Fruit fly (Drosophila melanogaster) whole organism, embryonic: Measurements from ENCODE around the gene CG44040.

Source experiments
- Asciz ChIP-seq: fragments of 200-800 bp; sonication (Bioruptor generic); optimal IDR thresholded peaks from 2 replicates; lab custom pipeline; 2017; ENCODE audit warnings: missing biosample characterization, mild to moderate bottlenecking, missing genetic modification characterization, missing genetic modification reagents
- B-H1 ChIP-seq: fragments of 200-800 bp; sonication (Bioruptor generic); IDR thresholded peaks from 3 replicates; pipeline ENCODE4 v1.3.6; 2022; ENCODE audit warnings: missing biosample characterization, missing genetic modification characterization
- BEAF-32 ChIP-seq: fragments of 200-800 bp; sonication (Bioruptor generic); optimal IDR thresholded peaks from 3 replicates; lab custom pipeline; 2017; ENCODE audit warnings: missing biosample characterization, missing genetic modification characterization, mild to moderate bottlenecking, moderate library complexity, missing genetic modification reagents
- CG10209 ChIP-seq: fragments of 200-800 bp; sonication (Bioruptor generic); optimal IDR thresholded peaks from 3 replicates; lab custom pipeline; 2017; ENCODE audit warnings: missing biosample characterization, mild to moderate bottlenecking, missing genetic modification characterization, missing genetic modification reagents
- CG1024 ChIP-seq: fragments of 200-800 bp; sonication (Bioruptor generic); IDR thresholded peaks from 2 replicates; pipeline ENCODE4 v1.3.6; 2022; ENCODE audit warnings: missing biosample characterization, missing genetic modification characterization
- CG10321 ChIP-seq: fragments of 200-800 bp; sonication (Bioruptor generic); IDR thresholded peaks from 2 replicates; pipeline ENCODE4 v1.3.6; 2022; ENCODE audit warnings: missing biosample characterization, missing genetic modification characterization
- CG11085 ChIP-seq: fragments of 200-800 bp; sonication (Bioruptor generic); IDR thresholded peaks from 2 replicates; pipeline ENCODE4 v1.3.6; 2022; ENCODE audit warnings: missing biosample characterization, missing genetic modification characterization
- CG11093 ChIP-seq: fragments of 200-800 bp; sonication (Bioruptor generic); IDR thresholded peaks from 3 replicates; pipeline ENCODE4 v1.3.6; 2022; ENCODE audit warnings: missing biosample characterization, missing genetic modification characterization
- CG11456 ChIP-seq: fragments of 200-800 bp; sonication (Bioruptor generic); IDR thresholded peaks from 3 replicates; pipeline ENCODE4 v1.3.6; 2022; ENCODE audit warnings: missing biosample characterization, missing genetic modification characterization
- CG11504 ChIP-seq: fragments of 200-800 bp; sonication (Bioruptor generic); optimal IDR thresholded peaks from 3 replicates; lab custom pipeline; 2019; ENCODE audit warnings: missing biosample characterization, mild to moderate bottlenecking, missing genetic modification characterization, moderate library complexity
- CG11560 ChIP-seq: fragments of 200-800 bp; sonication (Bioruptor generic); IDR thresholded peaks from 3 replicates; pipeline ENCODE4 v1.3.6; 2022; ENCODE audit warnings: missing biosample characterization, missing genetic modification characterization
- CG12219 ChIP-seq: fragments of 200-800 bp; sonication (Bioruptor generic); optimal IDR thresholded peaks from 3 replicates; lab custom pipeline; 2018; ENCODE audit warnings: missing biosample characterization, mild to moderate bottlenecking, missing genetic modification characterization
- CG12391 ChIP-seq: fragments of 200-800 bp; sonication (Bioruptor generic); optimal IDR thresholded peaks from 3 replicates; lab custom pipeline; 2018; ENCODE audit warnings: missing biosample characterization, mild to moderate bottlenecking, missing genetic modification characterization, moderate library complexity
- CG13123 ChIP-seq: fragments of 200-800 bp; sonication (Bioruptor generic); optimal IDR thresholded peaks from 2 replicates; lab custom pipeline; 2016; ENCODE audit warnings: missing biosample characterization, missing genetic modification characterization
- CG1529 ChIP-seq: fragments of 200-800 bp; sonication (Bioruptor generic); optimal IDR thresholded peaks from 3 replicates; lab custom pipeline; 2018; ENCODE audit warnings: missing biosample characterization, missing genetic modification characterization
- CG15479 ChIP-seq: fragments of 200-800 bp; sonication (Bioruptor generic); optimal IDR thresholded peaks from 3 replicates; lab custom pipeline; 2019; ENCODE audit warnings: missing biosample characterization, mild to moderate bottlenecking, missing genetic modification characterization, moderate library complexity
- CG1647 ChIP-seq: fragments of 200-800 bp; sonication (Bioruptor generic); optimal IDR thresholded peaks from 3 replicates; lab custom pipeline; 2016; ENCODE audit warnings: missing biosample characterization, missing genetic modification characterization
- CG17829 ChIP-seq: fragments of 200-800 bp; optimal IDR thresholded peaks from 2 replicates; lab custom pipeline; 2019; ENCODE audit warnings: missing biosample characterization, mild to moderate bottlenecking, missing genetic modification characterization, moderate library complexity
- CG33213 ChIP-seq: fragments of 200-800 bp; sonication (Bioruptor generic); optimal IDR thresholded peaks from 3 replicates; lab custom pipeline; 2016; ENCODE audit warnings: missing biosample characterization, missing genetic modification characterization
- CG4404 ChIP-seq: fragments of 200-800 bp; sonication (Bioruptor generic); IDR thresholded peaks from 2 replicates; pipeline ENCODE4 v1.3.6; 2022; ENCODE audit warnings: missing biosample characterization, missing genetic modification characterization
- CG4820 ChIP-seq: fragments of 200-800 bp; sonication (Bioruptor generic); optimal IDR thresholded peaks from 3 replicates; lab custom pipeline; 2016; ENCODE audit warnings: missing biosample characterization, missing genetic modification characterization
- CG6683 ChIP-seq: fragments of 200-800 bp; sonication (Bioruptor generic); optimal IDR thresholded peaks from 2 replicates; lab custom pipeline; 2017; ENCODE audit warnings: missing biosample characterization, mild to moderate bottlenecking, missing genetic modification characterization, missing genetic modification reagents
- CG7745 ChIP-seq: fragments of 200-800 bp; sonication (Bioruptor generic); optimal IDR thresholded peaks from 2 replicates; lab custom pipeline; 2018; ENCODE audit warnings: missing biosample characterization, mild to moderate bottlenecking, missing genetic modification characterization, moderate library complexity
- CG7839 ChIP-seq: fragments of 200-800 bp; sonication (Bioruptor generic); optimal IDR thresholded peaks from 3 replicates; lab custom pipeline; 2018; ENCODE audit warnings: missing biosample characterization, mild to moderate bottlenecking, missing genetic modification characterization, moderate library complexity
- CG8290 ChIP-seq, 3 experiments: fragments of 200-800 bp; sonication (Bioruptor generic); optimal IDR thresholded peaks; 2 replicates each; lab custom pipeline; 2016 to 2019; ENCODE audit warnings: missing biosample characterization in 3 of 3, missing genetic modification characterization in 3 of 3, mild to moderate bottlenecking in 2 of 3, moderate library complexity in 1 of 3
- CG9215 ChIP-seq: fragments of 200-800 bp; sonication (Bioruptor generic); IDR thresholded peaks from 2 replicates; pipeline ENCODE4 v1.3.6; 2022; ENCODE audit warnings: missing biosample characterization, missing genetic modification characterization
- CG9609 ChIP-seq: fragments of 200-800 bp; sonication (Bioruptor generic); optimal IDR thresholded peaks from 3 replicates; lab custom pipeline; 2016; ENCODE audit warnings: missing biosample characterization, missing genetic modification characterization
- Chrac-16 ChIP-seq: fragments of 200-800 bp; sonication (Bioruptor generic); optimal IDR thresholded peaks from 3 replicates; lab custom pipeline; 2016; ENCODE audit warnings: missing biosample characterization, missing genetic modification characterization
- Doc3 ChIP-seq: fragments of 200-800 bp; sonication (Bioruptor generic); IDR thresholded peaks from 3 replicates; pipeline ENCODE4 v1.3.6; 2022; ENCODE audit warnings: missing biosample characterization, missing genetic modification characterization; ENCODE audit not compliant: partially characterized antibody
- ERR ChIP-seq: fragments of 200-800 bp; sonication (Bioruptor generic); optimal IDR thresholded peaks from 2 replicates; lab custom pipeline; 2016; ENCODE audit warnings: missing biosample characterization, missing genetic modification characterization
- Eip74EF ChIP-seq, 2 experiments: fragments of 200-800 bp in 1 of 2; fragments of >200 bp in 1 of 2; sonication (Bioruptor generic) in 1 of 2; optimal IDR thresholded peaks; 2 replicates each; lab custom pipeline; 2017 to 2019; ENCODE audit warnings: missing biosample characterization in 2 of 2, missing genetic modification characterization in 2 of 2, mild to moderate bottlenecking in 1 of 2, moderate library complexity in 1 of 2
- Elba2 ChIP-seq: fragments of 200-800 bp; sonication (Bioruptor generic); optimal IDR thresholded peaks from 3 replicates; lab custom pipeline; 2016; ENCODE audit warnings: missing biosample characterization, missing genetic modification characterization
- Fer2 ChIP-seq: fragments of 200-800 bp; sonication (Bioruptor generic); optimal IDR thresholded peaks from 2 replicates; lab custom pipeline; 2018; ENCODE audit warnings: missing biosample characterization, mild to moderate bottlenecking, missing genetic modification characterization, moderate library complexity
- Fer3 ChIP-seq: fragments of 200-800 bp; sonication (Bioruptor generic); optimal IDR thresholded peaks from 2 replicates; lab custom pipeline; 2018; ENCODE audit warnings: missing biosample characterization, mild to moderate bottlenecking, missing genetic modification characterization, moderate library complexity
- HHEX ChIP-seq: fragments of 200-800 bp; sonication (Bioruptor generic); optimal IDR thresholded peaks from 3 replicates; lab custom pipeline; 2017; ENCODE audit warnings: missing biosample characterization, mild to moderate bottlenecking, missing genetic modification characterization, missing genetic modification reagents
- Lim3 ChIP-seq: fragments of 200-800 bp; sonication (Bioruptor generic); IDR thresholded peaks from 2 replicates; pipeline ENCODE4 v1.3.6; 2022; ENCODE audit warnings: missing biosample characterization, missing genetic modification characterization
- Med ChIP-seq: fragments of 200-800 bp; sonication (Bioruptor generic); peaks from one replicate; lab custom pipeline; 2016; ENCODE audit warnings: missing biosample characterization, missing genetic modification characterization, mild to moderate bottlenecking, inconsistent platforms, moderate library complexity
- Scr ChIP-seq: fragments of 200-800 bp; sonication (Bioruptor generic); IDR thresholded peaks from 2 replicates; pipeline ENCODE4 v1.3.6; 2022; ENCODE audit warnings: missing biosample characterization, missing genetic modification characterization; ENCODE audit not compliant: partially characterized antibody
- Taf1 ChIP-seq: fragments of 200-800 bp; sonication (Bioruptor generic); IDR thresholded peaks from 2 replicates; pipeline ENCODE4 v1.3.6; 2022; ENCODE audit warnings: missing biosample characterization, missing genetic modification characterization
- ase ChIP-seq: fragments of 200-800 bp; sonication (Bioruptor generic); IDR thresholded peaks from 3 replicates; pipeline ENCODE4 v1.3.6; 2022; ENCODE audit warnings: missing biosample characterization, missing genetic modification characterization
- bcd ChIP-seq: fragments of 200-800 bp; sonication (Bioruptor generic); optimal IDR thresholded peaks from 2 replicates; lab custom pipeline; 2017; ENCODE audit warnings: missing biosample characterization, mild to moderate bottlenecking, missing genetic modification characterization
- dan ChIP-seq: fragments of 200-800 bp; sonication (Bioruptor generic); IDR thresholded peaks from 2 replicates; pipeline ENCODE4 v1.3.6; 2022; ENCODE audit warnings: missing biosample characterization, missing genetic modification characterization
- gcm ChIP-seq: fragments of 200-800 bp; sonication (Bioruptor generic); optimal IDR thresholded peaks from 2 replicates; lab custom pipeline; 2019; ENCODE audit warnings: missing biosample characterization, mild to moderate bottlenecking, missing genetic modification characterization, moderate library complexity
- gt ChIP-seq: fragments of 200-800 bp; sonication (Bioruptor generic); IDR thresholded peaks from 2 replicates; pipeline ENCODE4 v1.3.6; 2022; ENCODE audit warnings: missing biosample characterization, missing genetic modification characterization
- insv ChIP-seq, 2 experiments: fragments of 200-800 bp; sonication (Bioruptor generic); optimal IDR thresholded peaks; 3 replicates each; lab custom pipeline; 2016 to 2018; ENCODE audit warnings: missing biosample characterization in 2 of 2, missing genetic modification characterization in 2 of 2
- nau ChIP-seq: fragments of 200-800 bp; sonication (Bioruptor generic); optimal IDR thresholded peaks from 3 replicates; lab custom pipeline; 2017; ENCODE audit warnings: missing biosample characterization, mild to moderate bottlenecking, missing genetic modification characterization, missing genetic modification reagents
- pan ChIP-seq, 4 experiments: fragments of >200 bp in 3 of 4; fragments of 200-800 bp in 1 of 4; sonication (Bioruptor generic) in 1 of 4; optimal IDR thresholded peaks in 3 of 4; IDR thresholded peaks in 1 of 4; 2 replicates each; pipeline versions ENCODE4 v1.3.6 to Lab custom; 2017 to 2022; ENCODE audit warnings: missing biosample characterization in 2 of 4, missing genetic modification characterization in 2 of 4, mixed read lengths in 1 of 4
- schlank ChIP-seq: fragments of 200-800 bp; sonication (Bioruptor generic); optimal IDR thresholded peaks from 2 replicates; lab custom pipeline; 2018; ENCODE audit warnings: missing biosample characterization, mild to moderate bottlenecking, missing genetic modification characterization
- wek ChIP-seq: fragments of 200-800 bp; sonication (Bioruptor generic); optimal IDR thresholded peaks from 3 replicates; lab custom pipeline; 2018; ENCODE audit warnings: missing biosample characterization, mild to moderate bottlenecking, missing genetic modification characterization, moderate library complexity
- zf30C ChIP-seq: fragments of 200-800 bp; sonication (Bioruptor generic); optimal IDR thresholded peaks from 3 replicates; lab custom pipeline; 2018; ENCODE audit warnings: missing biosample characterization, mild to moderate bottlenecking, missing genetic modification characterization

The CG44040 gene

DNA sequence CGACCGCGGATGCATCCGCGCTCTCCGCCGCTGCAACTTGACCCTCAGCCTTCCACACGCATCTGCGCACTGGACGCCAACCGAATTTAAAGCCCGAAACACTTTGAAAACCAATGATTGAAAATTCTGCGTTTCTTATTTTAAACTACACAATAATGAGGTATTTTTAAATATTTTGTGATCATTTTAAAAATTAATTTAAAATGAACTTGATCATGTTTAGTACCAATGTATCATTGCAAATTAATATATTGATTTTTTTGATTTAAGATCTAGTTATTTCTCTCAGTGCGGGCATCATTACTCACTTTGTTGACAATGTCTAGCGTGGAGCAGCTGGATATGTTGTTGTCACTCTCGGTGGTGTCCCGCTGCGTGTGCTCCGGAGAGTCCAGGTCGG lies 46.7 kb downstream of the CG44040 start (continued):
- TF ChIP-seq CG10321 (GFP tag; lab: Robert Waterston, UW) (0 out of 2 replicates have a peak, but pooled peaks have one; percentile 8), dan (GFP tag; lab: Robert Waterston, UW) (no peak), Taf1 (GFP tag; lab: Robert Waterston, UW) (no peak), ERR (GFP tag; lab: Kevin White, UChicago) (no peak), ase (GFP tag; lab: Robert Waterston, UW) (no peak), CG9215 (GFP tag; lab: Robert Waterston, UW) (no peak), CG9609 (no peak), CG11504 (no peak), Lim3 (GFP tag; lab: Robert Waterston, UW) (no peak), CG12391 (peak; percentile 62), Doc3 (no peak), gcm (GFP tag; lab: Kevin White, UChicago) (no peak), CG4404 (no peak), zf30C (GFP tag; lab: Kevin White, UChicago) (peak; percentile 56), CG7839 (tag; lab: Kevin White, UChicago) (no peak), CG15479 (GFP tag; lab: Kevin White, UChicago) (no peak), B-H1 (GFP tag; lab: Robert Waterston, UW) (no peak), CG11093 (GFP tag; lab: Robert Waterston, UW) (no peak), CG1529 (GFP tag; lab: Kevin White, UChicago) (no peak), nau (no peak), CG6683 (GFP tag; lab: Kevin White, UChicago) (peak; percentile 8), CG4820 (GFP tag; lab: Kevin White, UChicago) (no peak), Elba2 (GFP tag; lab: Kevin White, UChicago) (no peak), Fer3 (no peak), CG11085 (no peak), CG11456 (GFP tag; lab: Robert Waterston, UW) (no peak), gt (GFP tag; lab: Robert Waterston, UW) (no peak), CG13123 (GFP tag; lab: Kevin White, UChicago) (no peak), CG11560 (tag; lab: Robert Waterston, UW) (no peak), Scr (GFP tag; lab: Robert Waterston, UW) (no peak), Asciz (GFP tag; lab: Kevin White, UChicago) (no peak), CG12219 (no peak), CG1024 (GFP tag; lab: Robert Waterston, UW) (no peak), bcd (GFP tag; lab: Kevin White, UChicago) (no peak), CG8290 (GFP tag; optimal IDR thresholded peaks at IDR 0.05; lab: Kevin White, UChicago) (no peak), CG8290 (tag; optimal IDR thresholded peaks at IDR 0.05; lab: Kevin White, UChicago) (no peak), Eip74EF (GFP tag; optimal IDR thresholded peaks at IDR 0.05; lab: Kevin White, UChicago) (no peak), Chrac-16 (GFP tag; lab: Kevin White, UChicago) (no peak), Fer2 (no peak), insv (GFP tag; optimal IDR thresholded peaks at IDR 0.05; lab: Kevin White, UChicago) (no peak), wek (no peak), CG33213 (GFP tag; lab: Kevin White, UChicago) (no peak), Med (GFP tag; lab: Kevin White, UChicago) (peak; percentile 29), CG1647 (GFP tag; lab: Kevin White, UChicago) (no peak), CG17829 (tag; lab: Kevin White, UChicago) (peak; percentile 40), HHEX (GFP tag; lab: Kevin White, UChicago) (no peak), CG7745 (no peak), BEAF-32 (no peak), schlank (no peak), pan (optimal IDR thresholded peaks at IDR 0.05; lab: Kevin White, UChicago) (no peak), pan (GFP tag; optimal IDR thresholded peaks at IDR 0.05 in 1 of 2, IDR thresholded peaks at IDR 0.05 in 1 of 2) (peak in 1 of 2 experiments; percentile 65), CG10209 (GFP tag; lab: Kevin White, UChicago) (peak; percentile 37)
